Fruit fly (Drosophila melanogaster) whole organism, embryonic: ENCODE measurements around the gene zye.
A peak's percentile ranks its signal among the peaks of the same experiment; 100 is the strongest.

ENCODE experiments used
- Bgb ChIP-seq: fragments of 200-800 bp; sonication (Bioruptor generic); IDR thresholded peaks from 2 replicates; pipeline ENCODE4 v1.3.6; 2022; ENCODE audit warnings: missing biosample characterization, missing genetic modification characterization; ENCODE audit not compliant: partially characterized antibody
- Bteb2 ChIP-seq: fragments of 200-800 bp; sonication (Bioruptor generic); optimal IDR thresholded peaks from 2 replicates; lab custom pipeline; 2016; ENCODE audit warnings: missing biosample characterization, missing genetic modification characterization
- CG10654 ChIP-seq: fragments of 200-800 bp; sonication (Bioruptor generic); optimal IDR thresholded peaks from 2 replicates; lab custom pipeline; 2016; ENCODE audit warnings: missing biosample characterization, missing genetic modification characterization
- CG11085 ChIP-seq: fragments of 200-800 bp; sonication (Bioruptor generic); IDR thresholded peaks from 2 replicates; pipeline ENCODE4 v1.3.6; 2022; ENCODE audit warnings: missing biosample characterization, missing genetic modification characterization
- CG11695 ChIP-seq: fragments of 200-800 bp; sonication (Bioruptor generic); IDR thresholded peaks from 3 replicates; pipeline ENCODE4 v1.3.6; 2022; ENCODE audit warnings: missing biosample characterization, missing genetic modification characterization
- CG12071 ChIP-seq: fragments of 200-800 bp; sonication (Bioruptor generic); optimal IDR thresholded peaks from 3 replicates; lab custom pipeline; 2018; ENCODE audit warnings: missing biosample characterization, mild to moderate bottlenecking, missing genetic modification characterization
- CG1233 ChIP-seq: fragments of 200-800 bp; sonication (Bioruptor generic); optimal IDR thresholded peaks from 4 replicates; lab custom pipeline; 2018; ENCODE audit warnings: missing biosample characterization, mild to moderate bottlenecking, missing genetic modification characterization
- CG16863 ChIP-seq: fragments of 200-800 bp; sonication (Bioruptor generic); optimal IDR thresholded peaks from 3 replicates; lab custom pipeline; 2016; ENCODE audit warnings: missing biosample characterization, missing genetic modification characterization
- CG18262 ChIP-seq: fragments of 200-800 bp; optimal IDR thresholded peaks from 3 replicates; lab custom pipeline; 2019; ENCODE audit warnings: missing biosample characterization, mild to moderate bottlenecking, missing genetic modification characterization, moderate library complexity
- CG1832 ChIP-seq: fragments of 200-800 bp; sonication (Bioruptor generic); optimal IDR thresholded peaks from 2 replicates; lab custom pipeline; 2017; ENCODE audit warnings: missing biosample characterization, mild to moderate bottlenecking, missing genetic modification characterization, inconsistent platforms
- CG4282 ChIP-seq: fragments of 200-800 bp; sonication (Bioruptor generic); optimal IDR thresholded peaks from 2 replicates; lab custom pipeline; 2016; ENCODE audit warnings: missing biosample characterization, missing genetic modification characterization
- CG4707 ChIP-seq: fragments of 200-800 bp; sonication (Bioruptor generic); optimal IDR thresholded peaks from 2 replicates; lab custom pipeline; 2018; ENCODE audit warnings: missing biosample characterization, mild to moderate bottlenecking, missing genetic modification characterization, moderate library complexity
- CG6175 ChIP-seq: fragments of 200-800 bp; sonication (Bioruptor generic); IDR thresholded peaks from 3 replicates; pipeline ENCODE4 v1.3.6; 2022; ENCODE audit warnings: missing biosample characterization, missing genetic modification characterization
- CG7271 ChIP-seq: fragments of 200-800 bp; sonication (Bioruptor generic); optimal IDR thresholded peaks from 2 replicates; lab custom pipeline; 2018; ENCODE audit warnings: missing biosample characterization, mild to moderate bottlenecking, missing genetic modification characterization, moderate library complexity
- CoRest ChIP-seq: fragments of 200-800 bp; sonication (Bioruptor generic); optimal IDR thresholded peaks from 3 replicates; lab custom pipeline; 2018; ENCODE audit warnings: missing biosample characterization, mild to moderate bottlenecking, missing genetic modification characterization, moderate library complexity
- CrebB ChIP-seq: fragments of 200-800 bp; sonication (Bioruptor generic); optimal IDR thresholded peaks from 3 replicates; lab custom pipeline; 2018; ENCODE audit warnings: missing biosample characterization, mild to moderate bottlenecking, missing genetic modification characterization
- D ChIP-seq, 2 experiments: fragments of 200-800 bp in 1 of 2; fragments of >200 bp in 1 of 2; sonication (Bioruptor generic) in 1 of 2; optimal IDR thresholded peaks; 2 replicates in 1 of 2; 3 replicates in 1 of 2; lab custom pipeline; 2017; ENCODE audit warnings: mild to moderate bottlenecking in 1 of 2, missing biosample characterization in 1 of 2, missing genetic modification characterization in 1 of 2, missing genetic modification reagents in 1 of 2
- Dfd ChIP-seq, 2 experiments: fragments of >200 bp; optimal IDR thresholded peaks; 2 replicates each; lab custom pipeline; 2017; ENCODE audit warnings: missing biosample characterization in 2 of 2, missing genetic modification characterization in 2 of 2
- GATAe ChIP-seq: fragments of 200-800 bp; sonication (Bioruptor generic); conservative IDR thresholded peaks from 2 replicates; pipeline ENCODE4 v1.3.6; 2022; ENCODE audit warnings: missing biosample characterization, missing genetic modification characterization
- Gsc ChIP-seq: fragments of 200-800 bp; sonication (Bioruptor generic); IDR thresholded peaks from 2 replicates; pipeline ENCODE4 v1.3.6; 2022; ENCODE audit warnings: missing biosample characterization, missing genetic modification characterization
- HHEX ChIP-seq: fragments of 200-800 bp; sonication (Bioruptor generic); optimal IDR thresholded peaks from 3 replicates; lab custom pipeline; 2017; ENCODE audit warnings: missing biosample characterization, mild to moderate bottlenecking, missing genetic modification characterization, missing genetic modification reagents
- Hmx ChIP-seq: fragments of 200-800 bp; sonication (Bioruptor generic); optimal IDR thresholded peaks from 2 replicates; lab custom pipeline; 2016; ENCODE audit warnings: missing biosample characterization, missing genetic modification characterization
- Kr ChIP-seq: fragments of 200-800 bp; sonication (Bioruptor generic); optimal IDR thresholded peaks from 2 replicates; lab custom pipeline; 2017; ENCODE audit warnings: missing biosample characterization, mild to moderate bottlenecking, missing genetic modification characterization
- NfI ChIP-seq: fragments of 200-800 bp; sonication (Bioruptor generic); optimal IDR thresholded peaks from 3 replicates; lab custom pipeline; 2018; ENCODE audit warnings: missing biosample characterization, mild to moderate bottlenecking, missing genetic modification characterization, moderate library complexity
- Sox100B ChIP-seq: fragments of 200-800 bp; sonication (Bioruptor generic); optimal IDR thresholded peaks from 3 replicates; lab custom pipeline; 2018; ENCODE audit warnings: missing biosample characterization, mild to moderate bottlenecking, missing genetic modification characterization
- Sry-β ChIP-seq: fragments of 200-800 bp; sonication (Bioruptor generic); optimal IDR thresholded peaks from 2 replicates; lab custom pipeline; 2018; ENCODE audit warnings: missing biosample characterization, mild to moderate bottlenecking, missing genetic modification characterization, moderate library complexity
- Sry-δ ChIP-seq: fragments of 200-800 bp; sonication (Bioruptor generic); optimal IDR thresholded peaks from 2 replicates; lab custom pipeline; 2016; ENCODE audit warnings: missing biosample characterization, missing genetic modification characterization
- Vsx1 ChIP-seq: fragments of 200-800 bp; sonication (Bioruptor generic); optimal IDR thresholded peaks from 2 replicates; lab custom pipeline; 2017; ENCODE audit warnings: missing biosample characterization, mild to moderate bottlenecking, missing genetic modification characterization, missing genetic modification reagents
- amos ChIP-seq: fragments of 200-800 bp; sonication (Bioruptor generic); IDR thresholded peaks from 2 replicates; pipeline ENCODE4 v1.3.6; 2022; ENCODE audit warnings: missing biosample characterization, missing genetic modification characterization; ENCODE audit not compliant: partially characterized antibody
- cad ChIP-seq: fragments of >200 bp; optimal IDR thresholded peaks from 2 replicates; lab custom pipeline; 2017; ENCODE audit warnings: missing biosample characterization, missing genetic modification characterization
- cwo ChIP-seq: fragments of 200-800 bp; sonication (Bioruptor generic); optimal IDR thresholded peaks from 3 replicates; lab custom pipeline; 2017; ENCODE audit warnings: missing biosample characterization, missing genetic modification characterization, mild to moderate bottlenecking, moderate library complexity, missing genetic modification reagents
- dm ChIP-seq: fragments of 200-800 bp; sonication (Bioruptor generic); optimal IDR thresholded peaks from 3 replicates; lab custom pipeline; 2016; ENCODE audit warnings: missing biosample characterization, missing genetic modification characterization
- dpn ChIP-seq, 2 experiments: fragments of 200-800 bp; sonication (Bioruptor generic); optimal IDR thresholded peaks; 3 replicates each; lab custom pipeline; 2016; ENCODE audit warnings: missing biosample characterization in 2 of 2, missing genetic modification characterization in 2 of 2
- fd3F ChIP-seq: fragments of 200-800 bp; sonication (Bioruptor generic); optimal IDR thresholded peaks from 2 replicates; lab custom pipeline; 2018; ENCODE audit warnings: missing biosample characterization, mild to moderate bottlenecking, missing genetic modification characterization, moderate library complexity
- gem ChIP-seq: fragments of 200-800 bp; sonication (Bioruptor generic); optimal IDR thresholded peaks from 2 replicates; lab custom pipeline; 2019; ENCODE audit warnings: missing biosample characterization, mild to moderate bottlenecking, missing genetic modification characterization, moderate library complexity
- inv ChIP-seq: fragments of 200-800 bp; sonication (Bioruptor generic); IDR thresholded peaks from 2 replicates; pipeline ENCODE4 v1.3.6; 2022; ENCODE audit warnings: missing biosample characterization, missing genetic modification characterization; ENCODE audit not compliant: partially characterized antibody
- jigr1 ChIP-seq: fragments of 200-800 bp; sonication (Bioruptor generic); IDR thresholded peaks from 3 replicates; pipeline ENCODE4 v1.3.6; 2022; ENCODE audit warnings: missing biosample characterization, missing genetic modification characterization
- kay ChIP-seq: fragments of 200-800 bp; sonication (Bioruptor generic); optimal IDR thresholded peaks from 2 replicates; lab custom pipeline; 2016; ENCODE audit warnings: missing biosample characterization, missing genetic modification characterization
- klu ChIP-seq: fragments of 200-800 bp; sonication (Bioruptor generic); IDR thresholded peaks from 2 replicates; pipeline ENCODE4 v1.3.6; 2022; ENCODE audit warnings: missing biosample characterization, missing genetic modification characterization
- maf-S ChIP-seq: fragments of 200-800 bp; sonication (Bioruptor generic); optimal IDR thresholded peaks from 2 replicates; lab custom pipeline; 2016; ENCODE audit warnings: missing biosample characterization, missing genetic modification characterization
- mam ChIP-seq: fragments of 200-800 bp; sonication (Bioruptor generic); optimal IDR thresholded peaks from 3 replicates; lab custom pipeline; 2016; ENCODE audit warnings: missing biosample characterization, missing genetic modification characterization
- ranshi ChIP-seq: fragments of 200-800 bp; sonication (Bioruptor generic); IDR thresholded peaks from 2 replicates; pipeline ENCODE4 v1.3.6; 2022; ENCODE audit warnings: missing biosample characterization, missing genetic modification characterization
- shn ChIP-seq: fragments of 200-800 bp; sonication (Bioruptor generic); optimal IDR thresholded peaks from 3 replicates; lab custom pipeline; 2016; ENCODE audit warnings: missing biosample characterization, missing genetic modification characterization
- sima ChIP-seq: fragments of 200-800 bp; sonication (Bioruptor generic); optimal IDR thresholded peaks from 2 replicates; lab custom pipeline; 2016; ENCODE audit warnings: missing biosample characterization, missing genetic modification characterization
- stc ChIP-seq: fragments of 200-800 bp; sonication (Bioruptor generic); IDR thresholded peaks from 2 replicates; pipeline ENCODE4 v1.3.6; 2022; ENCODE audit warnings: missing biosample characterization, missing genetic modification characterization
- sug ChIP-seq: fragments of 200-800 bp; optimal IDR thresholded peaks from 2 replicates; lab custom pipeline; 2019; ENCODE audit warnings: missing biosample characterization, mild to moderate bottlenecking, missing genetic modification characterization, moderate library complexity
- vfl ChIP-seq: fragments of 200-800 bp; sonication (Bioruptor generic); optimal IDR thresholded peaks from 2 replicates; lab custom pipeline; 2016; ENCODE audit warnings: missing biosample characterization, missing genetic modification characterization
- zfh1 ChIP-seq: fragments of 200-800 bp; sonication (Bioruptor generic); IDR thresholded peaks from 3 replicates; pipeline ENCODE4 v1.3.6; 2022; ENCODE audit warnings: missing biosample characterization, missing genetic modification characterization

zye gene

DNA sequence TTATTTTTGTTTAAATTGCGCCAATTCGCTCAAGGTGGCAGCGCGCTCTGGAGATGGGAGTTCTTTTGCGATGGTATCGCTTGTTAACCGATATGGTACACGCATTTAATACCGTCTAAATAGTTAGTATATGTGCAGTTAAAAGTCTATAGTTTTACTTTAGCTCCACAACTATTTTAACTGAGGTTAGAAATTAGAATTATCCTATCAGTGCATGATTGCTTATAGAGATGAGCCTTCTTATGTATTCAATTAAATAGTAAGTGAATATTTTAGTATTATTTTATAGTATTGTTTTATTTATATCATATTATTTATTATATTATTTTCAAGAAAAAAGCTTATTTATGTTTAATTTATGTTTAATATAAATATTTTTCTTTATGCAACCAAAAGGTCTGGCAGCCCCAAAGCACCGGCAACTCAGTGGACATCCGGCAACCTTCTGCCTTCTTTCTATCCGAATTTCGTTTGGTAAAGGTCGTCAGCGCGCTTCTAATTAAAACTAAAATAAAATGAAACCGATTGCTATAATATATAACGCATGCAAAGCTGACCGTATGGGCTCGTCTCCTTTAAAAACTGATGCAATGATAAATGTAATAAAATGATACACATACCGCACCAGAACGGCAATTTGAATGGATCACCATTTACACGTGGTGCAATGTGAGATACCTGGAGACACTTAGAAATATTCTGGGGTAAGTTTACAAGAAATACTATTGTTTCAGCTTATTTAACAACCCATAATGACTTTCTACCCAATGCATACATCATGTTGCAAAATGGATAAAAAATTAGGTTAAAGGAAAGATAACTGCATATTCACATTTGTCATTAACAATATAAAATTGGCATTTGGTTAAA, 39.6 kb downstream of the zye start, which contains the start of gene CG5199 (continued):
- TF ChIP-seq inv: peak; percentile 84
- TF ChIP-seq Gsc (GFP tag; lab: Robert Waterston, UW): no peak
- TF ChIP-seq D (optimal IDR thresholded peaks at IDR 0.05; lab: Kevin White, UChicago): no peak
- TF ChIP-seq D (GFP tag; optimal IDR thresholded peaks at IDR 0.05; lab: Kevin White, UChicago): peak; percentile 57
- TF ChIP-seq HHEX: peak; percentile 52
- TF ChIP-seq Bgb (GFP tag; lab: Robert Waterston, UW): peak; percentile 75
- no peak for TF ChIP-seq CG7271 (tag; lab: Kevin White, UChicago)
- peak; percentile 62; the same call in 1 of the 3 replicates for TF ChIP-seq zfh1 (GFP tag; lab: Robert Waterston, UW)
- TF ChIP-seq CoRest (tag; lab: Kevin White, UChicago): peak; percentile 85
- no peak for TF ChIP-seq vfl (GFP tag; lab: Kevin White, UChicago)
- TF ChIP-seq stc (GFP tag; lab: Robert Waterston, UW): no peak
- no peak for TF ChIP-seq jigr1 (GFP tag; lab: Robert Waterston, UW)
- TF ChIP-seq CrebB: no peak
- TF ChIP-seq sima (GFP tag; lab: Kevin White, UChicago): no peak
- TF ChIP-seq CG18262: peak; percentile 87
- peak; percentile 23 for TF ChIP-seq Vsx1 (GFP tag; lab: Kevin White, UChicago)
- peak; percentile 82 for TF ChIP-seq mam
- TF ChIP-seq CG11695: peak; percentile 56; the same call in 2 of the 3 replicates
- TF ChIP-seq shn: peak; percentile 22
- TF ChIP-seq amos (GFP tag; lab: Robert Waterston, UW): peak; percentile 88
- peak; percentile 73 for TF ChIP-seq CG10654 (GFP tag; lab: Kevin White, UChicago)
- TF ChIP-seq CG6175 (GFP tag; lab: Robert Waterston, UW): 0 out of 3 replicates have a peak, but pooled peaks have one; percentile 51
- no peak for TF ChIP-seq GATAe (GFP tag; lab: Robert Waterston, UW)
- TF ChIP-seq CG4282: no peak
- TF ChIP-seq klu (GFP tag; lab: Robert Waterston, UW): peak; percentile 35; the same call in 1 of the 2 replicates
- TF ChIP-seq Sry-β (GFP tag; lab: Kevin White, UChicago): peak; percentile 37
- peak; percentile 69 for TF ChIP-seq Sox100B (GFP tag; lab: Kevin White, UChicago)
- no peak for TF ChIP-seq CG4707 (GFP tag; lab: Kevin White, UChicago)
- TF ChIP-seq CG16863 (GFP tag; lab: Kevin White, UChicago): no peak
- TF ChIP-seq sug (tag; lab: Kevin White, UChicago): peak; percentile 57
- TF ChIP-seq ranshi (GFP tag; lab: Robert Waterston, UW): peak; percentile 56; the same call in 1 of the 2 replicates
- peak; percentile 55 for TF ChIP-seq CG1233 (GFP tag; lab: Kevin White, UChicago)
- peak; percentile 41 for TF ChIP-seq cwo (GFP tag; lab: Kevin White, UChicago)
- peak; percentile 4 for TF ChIP-seq maf-S (GFP tag; lab: Kevin White, UChicago)
- peak; percentile 55 for TF ChIP-seq fd3F (GFP tag; lab: Kevin White, UChicago)
- no peak for TF ChIP-seq Bteb2 (GFP tag; lab: Kevin White, UChicago)
- peak; percentile 91 for TF ChIP-seq gem (tag; lab: Kevin White, UChicago)
- TF ChIP-seq kay (GFP tag; lab: Kevin White, UChicago): no peak
- TF ChIP-seq NfI (GFP tag; lab: Kevin White, UChicago): peak; percentile 54
- no peak for TF ChIP-seq CG1832 (GFP tag; lab: Kevin White, UChicago)
- peak; percentile 87 for TF ChIP-seq dm
- no peak for TF ChIP-seq cad (GFP tag; lab: Kevin White, UChicago)
- no peak for TF ChIP-seq Dfd (GFP tag; optimal IDR thresholded peaks at IDR 0.05; lab: Kevin White, UChicago)
- TF ChIP-seq Sry-δ (GFP tag; lab: Kevin White, UChicago): peak; percentile 89
- no peak for TF ChIP-seq CG12071 (GFP tag; lab: Kevin White, UChicago)
- TF ChIP-seq CG11085 (GFP tag; lab: Robert Waterston, UW): 0 out of 2 replicates have a peak, but pooled peaks have one; percentile 45
- no peak for TF ChIP-seq Kr (GFP tag; lab: Kevin White, UChicago)
- peak; percentile 12 to 53 for TF ChIP-seq dpn (GFP tag; optimal IDR thresholded peaks at IDR 0.05; lab: Kevin White, UChicago)
- TF ChIP-seq Hmx (GFP tag; lab: Kevin White, UChicago): no peak
